Fruit fly (Drosophila melanogaster) whole organism, adult: ENCODE measurements around the gene LManII.

Experiments used
- CG12768 ChIP-seq: fragments of 200-800 bp; sonication (Bioruptor generic); optimal IDR thresholded peaks from 2 replicates; lab custom pipeline; 2017; ENCODE audit warnings: missing biosample characterization, missing genetic modification characterization, mild to moderate bottlenecking, moderate library complexity, missing genetic modification reagents
- CG14711 ChIP-seq: fragments of 200-800 bp; sonication (Bioruptor generic); optimal IDR thresholded peaks from 2 replicates; lab custom pipeline; 2018; ENCODE audit warnings: missing biosample characterization, mild to moderate bottlenecking, missing genetic modification characterization, moderate library complexity
- CG1620 ChIP-seq: fragments of 200-800 bp; sonication (Bioruptor generic); optimal IDR thresholded peaks from 2 replicates; lab custom pipeline; 2016; ENCODE audit warnings: missing biosample characterization, missing genetic modification characterization
- Crg-1 ChIP-seq: fragments of 200-800 bp; sonication (Bioruptor generic); optimal IDR thresholded peaks from 2 replicates; lab custom pipeline; 2016; ENCODE audit warnings: missing biosample characterization, missing genetic modification characterization

- TF ChIP-seq CG1620 (no peak), Crg-1 (GFP tag; lab: Kevin White, UChicago) (no peak), CG12768 (no peak), CG14711 (tag; lab: Kevin White, UChicago) (no peak)
Measured at dm6 chr2L:10425599-10425998, 31.9 kb upstream of the LManII start.
